Worm (Caenorhabditis elegans): ENCODE data around the gene F21D5.5.
"Not testable (repeated sequence)": the region's sequence is repeated elsewhere in the genome, so short reads cannot be mapped to it uniquely, and the experiment has no call there.

F21D5.5 gene

ce11 chrIV:8739294-8739693, at the start of gene F21D5.5:
Gene F21D5.5, minus strand, starts transcription at chrIV:8739394.
- no peak for TF ChIP-seq dao-5 (tag; optimal IDR thresholded peaks at IDR 0.05)

- not testable (repeated sequence) for TF ChIP-seq him-1, dao-5, W03F9.2 (tag; optimal IDR thresholded peaks at IDR 0.05)
Measured at ce11 chrIV:8788048-8788447, 48.9 kb upstream of the F21D5.5 start, which contains the start of gene C33D9.10. Gene C33D9.10, minus strand, starts transcription at chrIV:8788148.

- no peak for TF ChIP-seq dao-5 (tag; optimal IDR thresholded peaks at IDR 0.05)
- no peak for TF ChIP-seq him-1 (tag; optimal IDR thresholded peaks at IDR 0.05)
- TF ChIP-seq W03F9.2 (tag; optimal IDR thresholded peaks at IDR 0.05): no peak
Measured at ce11 chrIV:8786654-8787053, 47.5 kb upstream of the F21D5.5 start, which contains the start of gene C33D9.8. Gene C33D9.8, minus strand, starts transcription at chrIV:8786752.

ce11 chrIV:8784855-8785327, 45.7 kb upstream of the F21D5.5 start, which contains the start of gene C33D9.13:
Gene C33D9.13, minus strand, starts transcription at chrIV:8785277.
- TF ChIP-seq dao-5 (tag; optimal IDR thresholded peaks at IDR 0.05) (no peak), him-1 (tag; optimal IDR thresholded peaks at IDR 0.05) (no peak), W03F9.2 (tag; optimal IDR thresholded peaks at IDR 0.05) (no peak)

- TF ChIP-seq him-1 (tag; optimal IDR thresholded peaks at IDR 0.05) (no peak), dao-5 (tag; optimal IDR thresholded peaks at IDR 0.05) (no peak), W03F9.2 (tag; optimal IDR thresholded peaks at IDR 0.05) (no peak)
Measured at ce11 chrIV:8782172-8782571, 43.0 kb upstream of the F21D5.5 start.

ce11 chrIV:8778045-8778444, 38.9 kb upstream of the F21D5.5 start, which contains the start of gene C33D9.6:
Gene C33D9.6, minus strand, starts transcription at chrIV:8778145.
- TF ChIP-seq him-1 (tag; optimal IDR thresholded peaks at IDR 0.05): no peak
- TF ChIP-seq dao-5 (tag; optimal IDR thresholded peaks at IDR 0.05): no peak
- no peak for TF ChIP-seq W03F9.2 (tag; optimal IDR thresholded peaks at IDR 0.05)

ce11 chrIV:8772800-8773256, 33.6 kb upstream of the F21D5.5 start, which contains the start of gene F20C5.6:
Gene F20C5.6, minus strand, starts transcription at chrIV:8773206.
- TF ChIP-seq W03F9.2 (tag; optimal IDR thresholded peaks at IDR 0.05) (no peak), dao-5 (tag; optimal IDR thresholded peaks at IDR 0.05) (no peak), him-1 (tag; optimal IDR thresholded peaks at IDR 0.05) (no peak)

ce11 chrIV:8769539-8769938, 30.3 kb upstream of the F21D5.5 start, which contains the start of gene F20C5.5:
Gene F20C5.5, minus strand, starts transcription at chrIV:8769639.
- TF ChIP-seq W03F9.2 (tag; optimal IDR thresholded peaks at IDR 0.05) (no peak), him-1 (tag; optimal IDR thresholded peaks at IDR 0.05) (no peak), dao-5 (tag; optimal IDR thresholded peaks at IDR 0.05) (no peak)

- TF ChIP-seq W03F9.2 (tag; optimal IDR thresholded peaks at IDR 0.05) (no peak), him-1 (tag; optimal IDR thresholded peaks at IDR 0.05) (no peak), dao-5 (tag; optimal IDR thresholded peaks at IDR 0.05) (no peak)
Measured at ce11 chrIV:8764567-8764966, 25.4 kb upstream of the F21D5.5 start, which contains the start of gene cdc-50.B. Gene cdc-50.B, plus strand, starts transcription at chrIV:8764867.

- TF ChIP-seq W03F9.2 (tag; optimal IDR thresholded peaks at IDR 0.05): no peak
- no peak for TF ChIP-seq dao-5 (tag; optimal IDR thresholded peaks at IDR 0.05)
- TF ChIP-seq him-1 (tag; optimal IDR thresholded peaks at IDR 0.05): no peak
Measured at ce11 chrIV:8762471-8762870, 23.3 kb upstream of the F21D5.5 start.

- TF ChIP-seq W03F9.2 (tag; optimal IDR thresholded peaks at IDR 0.05) (no peak), him-1 (tag; optimal IDR thresholded peaks at IDR 0.05) (no peak), dao-5 (tag; optimal IDR thresholded peaks at IDR 0.05) (no peak)
Measured at ce11 chrIV:8761896-8762295, 22.7 kb upstream of the F21D5.5 start, which contains the start of the genes F20C5.11 and klp-11. Gene F20C5.11, minus strand, starts transcription at chrIV:8761996. Gene klp-11, minus strand, starts transcription at chrIV:8762066.

- no peak for TF ChIP-seq dao-5 (tag; optimal IDR thresholded peaks at IDR 0.05)
- no peak for TF ChIP-seq him-1 (tag; optimal IDR thresholded peaks at IDR 0.05)
- TF ChIP-seq W03F9.2 (tag; optimal IDR thresholded peaks at IDR 0.05): no peak
Measured at ce11 chrIV:8758620-8759019, 19.4 kb upstream of the F21D5.5 start.

ce11 chrIV:8757729-8758128, 18.5 kb upstream of the F21D5.5 start:
- TF ChIP-seq him-1 (tag; optimal IDR thresholded peaks at IDR 0.05) (no peak), W03F9.2 (tag; optimal IDR thresholded peaks at IDR 0.05) (no peak), dao-5 (tag; optimal IDR thresholded peaks at IDR 0.05) (no peak)

ce11 chrIV:8754727-8755126, 15.5 kb upstream of the F21D5.5 start, which contains the start of gene elli-1:
Gene elli-1, minus strand, starts transcription at chrIV:8754827.
- no peak for TF ChIP-seq him-1 (tag; optimal IDR thresholded peaks at IDR 0.05)
- TF ChIP-seq W03F9.2 (tag; optimal IDR thresholded peaks at IDR 0.05): no peak
- no peak for TF ChIP-seq dao-5 (tag; optimal IDR thresholded peaks at IDR 0.05)

ce11 chrIV:8754146-8754545, 15.0 kb upstream of the F21D5.5 start:
- TF ChIP-seq W03F9.2 (tag; optimal IDR thresholded peaks at IDR 0.05) (no peak), him-1 (tag; optimal IDR thresholded peaks at IDR 0.05) (no peak)

Measured in whole organism, L4/young adult.